Worm (Caenorhabditis elegans): ENCODE data around the gene R13D11.3.

The R13D11.3 gene

DNA sequence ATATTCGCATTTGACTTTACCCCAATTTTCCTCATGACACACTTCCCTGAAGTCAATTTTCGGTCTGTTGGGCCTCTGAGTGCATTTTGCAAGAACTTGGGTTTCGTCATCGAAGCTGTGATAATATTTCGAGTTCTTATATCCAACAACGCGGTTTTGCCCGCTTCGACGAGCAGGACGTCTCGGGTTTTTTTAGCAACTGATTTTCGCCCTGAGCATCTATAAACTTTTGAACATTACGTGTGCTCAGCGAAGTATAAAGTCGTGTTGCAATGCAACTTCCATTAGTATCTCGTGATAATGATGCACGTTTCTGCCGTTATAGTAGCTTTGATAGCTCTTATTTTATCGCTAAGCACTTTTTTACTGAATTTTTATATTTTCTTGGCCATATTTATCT, 34.8 kb upstream of the R13D11.3 start, which contains the start of gene srbc-60:
Gene srbc-60 (plus strand): TSS at position 301 of the 400 bp plus-strand sequence.
- no peak for TF ChIP-seq Y67H2A.10 (GFP tag; conservative IDR thresholded peaks at IDR 0.05)

DNA sequence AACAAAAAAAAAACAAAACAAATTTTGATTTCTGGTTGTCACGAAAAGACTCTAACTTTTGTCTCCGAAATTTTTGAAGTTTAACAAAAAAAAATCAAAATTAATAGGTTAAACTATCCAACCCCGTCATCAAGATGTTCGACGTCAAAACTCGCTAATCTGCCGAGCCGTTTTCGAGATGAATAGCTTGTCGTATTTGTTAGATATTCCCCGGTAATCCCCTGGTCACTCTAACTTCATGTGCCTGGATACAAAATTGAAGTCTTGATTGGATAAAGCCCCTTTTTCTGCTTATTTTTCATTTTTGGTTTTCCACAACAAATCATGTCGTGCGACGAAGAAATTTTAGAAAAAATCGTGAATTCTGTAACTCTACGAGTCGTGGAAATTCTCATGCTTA, 32.4 kb upstream of the R13D11.3 start, which contains the start of gene srab-16:
Gene srab-16 (plus strand): TSS at position 301 of the 400 bp plus-strand sequence.
- TF ChIP-seq mcd-1 (GFP tag; IDR thresholded peaks at IDR 0.05): no peak
- no peak for TF ChIP-seq mxl-1 (tag; optimal IDR thresholded peaks at IDR 0.05)
- no peak for TF ChIP-seq bed-1 (GFP tag; IDR thresholded peaks at IDR 0.05)
- TF ChIP-seq somi-1 (GFP tag; optimal IDR thresholded peaks at IDR 0.05): no peak
- TF ChIP-seq ZK185.1 (tag; optimal IDR thresholded peaks at IDR 0.05; ENCODE audit: poor library complexity, severe bottlenecking): no peak
- no peak for TF ChIP-seq nhr-80 (tag; optimal IDR thresholded peaks at IDR 0.05)

DNA sequence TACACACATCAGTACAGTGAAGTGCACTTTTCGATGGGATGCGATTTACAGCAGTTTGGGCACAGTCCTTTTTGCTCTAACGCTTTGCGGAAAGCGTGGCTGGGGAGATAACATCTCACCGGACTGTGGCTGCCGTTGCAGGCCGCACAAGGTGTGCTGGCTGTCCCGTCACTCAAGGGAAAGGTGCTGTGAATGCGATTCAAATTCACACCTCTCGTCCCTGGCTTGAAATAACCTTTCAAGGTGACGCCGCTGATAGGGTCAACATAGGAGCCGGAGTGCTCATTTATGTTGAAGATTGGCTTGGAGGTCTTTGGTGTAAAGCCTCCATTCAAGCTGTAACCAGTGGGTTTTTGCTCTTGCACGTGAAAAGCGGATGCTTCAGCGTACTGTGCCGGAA, 20.7 kb upstream of the R13D11.3 start:
- TF ChIP-seq ceh-58 (GFP tag; IDR thresholded peaks at IDR 0.05): 0 out of 2 replicates have a peak, but pooled peaks have one; percentile 59
- no peak for TF ChIP-seq cebp-1 (GFP tag; IDR thresholded peaks at IDR 0.05)
- no peak for TF ChIP-seq cebp-1 (tag; optimal IDR thresholded peaks at IDR 0.05)
- no peak for TF ChIP-seq mcd-1 (GFP tag; IDR thresholded peaks at IDR 0.05)

DNA sequence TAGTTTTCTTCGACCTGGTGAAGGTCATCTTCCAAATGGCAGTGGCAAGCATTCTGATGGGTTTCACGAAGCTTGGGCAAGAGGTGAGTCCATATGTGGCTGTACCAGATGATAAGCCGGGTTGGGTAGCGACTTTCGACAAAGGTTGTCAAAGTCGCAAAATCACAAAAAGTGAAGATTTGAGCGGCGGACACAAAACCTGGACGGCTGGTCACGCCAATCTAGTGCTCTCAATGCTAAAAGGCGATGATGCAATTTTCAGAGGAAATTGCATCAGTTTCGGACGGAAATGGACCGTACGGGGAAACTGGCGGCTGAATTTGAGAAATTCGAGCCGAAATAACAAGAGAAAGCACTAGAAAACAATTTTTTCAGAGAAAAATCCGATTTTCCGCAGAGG, 17.6 kb upstream of the R13D11.3 start:
- TF ChIP-seq snpc-1.1 (tag; optimal IDR thresholded peaks at IDR 0.05; ENCODE audit: insufficient read depth) (peak; percentile 3), snpc-4 (GFP tag; optimal IDR thresholded peaks at IDR 0.05) (no peak), snpc-4 (tag; optimal IDR thresholded peaks at IDR 0.05) (peak in 3 of 4 experiments; percentile 37 to 82 (median 78)), madf-3 (GFP tag; IDR thresholded peaks at IDR 0.05) (no peak)

DNA sequence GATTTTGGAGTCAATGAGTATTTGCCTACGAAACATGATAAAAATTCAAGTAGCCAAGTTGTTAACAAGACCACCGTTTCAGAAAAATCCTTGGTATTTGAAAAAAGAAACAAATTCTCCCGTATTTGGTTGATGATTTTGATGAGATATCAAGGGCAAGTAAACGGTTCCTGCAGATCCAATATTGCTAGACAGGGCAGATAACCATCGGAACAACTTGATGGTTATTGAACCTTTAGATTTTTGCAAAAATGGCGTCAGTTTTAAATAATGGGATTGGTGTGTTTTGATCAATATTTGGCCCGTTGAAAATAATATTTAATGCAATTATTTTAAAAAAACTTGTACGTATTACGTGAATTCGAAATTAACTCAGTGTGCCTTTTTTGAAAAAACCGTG, 14.5 kb upstream of the R13D11.3 start:
- TF ChIP-seq hlh-12 (tag; optimal IDR thresholded peaks at IDR 0.05) (no peak), Y95B8A.8 (GFP tag; IDR thresholded peaks at IDR 0.05) (no peak), sdz-38 (tag; optimal IDR thresholded peaks at IDR 0.05) (no peak), ztf-26 (tag; optimal IDR thresholded peaks at IDR 0.05) (no peak), nhr-179 (tag; optimal IDR thresholded peaks at IDR 0.05) (no peak), dox-1 (GFP tag; IDR thresholded peaks at IDR 0.05) (no peak)

DNA sequence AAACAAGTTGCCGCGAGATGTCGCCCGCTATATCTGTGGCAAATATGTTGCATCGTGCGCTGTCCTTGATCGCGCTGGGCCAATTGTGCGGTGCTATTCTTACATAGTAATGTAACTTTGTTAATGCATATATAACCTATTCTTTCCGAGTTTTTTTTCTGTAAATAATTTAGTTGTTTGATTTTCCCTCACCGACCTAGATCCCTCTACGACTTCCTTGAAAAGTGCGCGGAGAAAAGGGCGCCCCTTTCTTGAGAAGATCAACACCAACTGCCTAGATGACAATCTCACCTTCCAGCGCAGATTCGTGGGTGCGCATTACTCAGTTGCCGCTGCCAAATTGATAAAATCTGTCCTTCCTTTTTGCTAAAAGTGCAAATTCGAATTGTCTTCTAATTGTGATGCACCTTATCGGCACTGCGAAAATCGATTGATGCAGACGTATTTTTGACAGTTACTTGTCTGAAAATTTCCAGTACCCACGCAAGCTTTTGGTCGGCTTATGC, 13.2 kb upstream of the R13D11.3 start:
- TF ChIP-seq F55B11.4 (tag; optimal IDR thresholded peaks at IDR 0.05; ENCODE audit: borderline replicate concordance, insufficient read depth) (no peak), lir-1 (GFP tag; conservative IDR thresholded peaks at IDR 0.05) (no peak), madf-6 (GFP tag; IDR thresholded peaks at IDR 0.05) (no peak), ztf-28 (GFP tag; IDR thresholded peaks at IDR 0.05) (no peak), Y95B8A.8 (GFP tag; IDR thresholded peaks at IDR 0.05) (no peak), athp-1 (tag; optimal IDR thresholded peaks at IDR 0.05) (no peak), tlf-1 (GFP tag; optimal IDR thresholded peaks at IDR 0.05) (no peak), K12H6.12 (tag; optimal IDR thresholded peaks at IDR 0.05) (no peak), ets-4 (GFP tag; optimal IDR thresholded peaks at IDR 0.05) (no peak), somi-1 (GFP tag; optimal IDR thresholded peaks at IDR 0.05) (no peak), K11D2.4 (GFP tag; IDR thresholded peaks at IDR 0.05) (no peak), Y67H2A.10 (GFP tag; conservative IDR thresholded peaks at IDR 0.05) (no peak), F10E7.11 (tag; optimal IDR thresholded peaks at IDR 0.05) (no peak), mcd-1 (GFP tag; IDR thresholded peaks at IDR 0.05) (no peak)
